Fruit fly (Drosophila melanogaster) whole organism, embryonic: ENCODE measurements around the gene MRG15.

Source experiments
- Abd-B ChIP-seq: fragments of 200-800 bp; sonication (Bioruptor generic); optimal IDR thresholded peaks from 2 replicates; lab custom pipeline; 2018; ENCODE audit warnings: missing biosample characterization, mild to moderate bottlenecking, missing genetic modification characterization, moderate library complexity
- CG11504 ChIP-seq: fragments of 200-800 bp; sonication (Bioruptor generic); optimal IDR thresholded peaks from 3 replicates; lab custom pipeline; 2019; ENCODE audit warnings: missing biosample characterization, mild to moderate bottlenecking, missing genetic modification characterization, moderate library complexity
- CG12744 ChIP-seq: fragments of 200-800 bp; sonication (Bioruptor generic); optimal IDR thresholded peaks from 2 replicates; lab custom pipeline; 2016; ENCODE audit warnings: missing biosample characterization, missing genetic modification characterization
- CG12769 ChIP-seq: fragments of 200-800 bp; sonication (Bioruptor generic); optimal IDR thresholded peaks from 2 replicates; lab custom pipeline; 2019; ENCODE audit warnings: missing biosample characterization, mild to moderate bottlenecking, missing genetic modification characterization, moderate library complexity
- CG14441 ChIP-seq: fragments of 200-800 bp; sonication (Bioruptor generic); IDR thresholded peaks from 2 replicates; pipeline ENCODE4 v1.3.6; 2022; ENCODE audit warnings: missing biosample characterization, missing genetic modification characterization
- CG14710 ChIP-seq: fragments of 200-800 bp; sonication (Bioruptor generic); optimal IDR thresholded peaks from 3 replicates; lab custom pipeline; 2019; ENCODE audit warnings: missing biosample characterization, mild to moderate bottlenecking, missing genetic modification characterization, moderate library complexity
- CG1647 ChIP-seq: fragments of 200-800 bp; sonication (Bioruptor generic); optimal IDR thresholded peaks from 3 replicates; lab custom pipeline; 2016; ENCODE audit warnings: missing biosample characterization, missing genetic modification characterization
- CG16863 ChIP-seq: fragments of 200-800 bp; sonication (Bioruptor generic); optimal IDR thresholded peaks from 3 replicates; lab custom pipeline; 2016; ENCODE audit warnings: missing biosample characterization, missing genetic modification characterization
- CG17359 ChIP-seq: fragments of 200-800 bp; sonication (Bioruptor generic); optimal IDR thresholded peaks from 3 replicates; lab custom pipeline; 2018; ENCODE audit warnings: missing biosample characterization, mild to moderate bottlenecking, missing genetic modification characterization, moderate library complexity
- CG17361 ChIP-seq: fragments of 200-800 bp; sonication (Bioruptor generic); IDR thresholded peaks from 3 replicates; pipeline ENCODE4 v1.3.6; 2022; ENCODE audit warnings: missing biosample characterization, missing genetic modification characterization
- CG18476 ChIP-seq: fragments of 200-800 bp; sonication (Bioruptor generic); optimal IDR thresholded peaks from 2 replicates; lab custom pipeline; 2016; ENCODE audit warnings: missing biosample characterization, mild to moderate bottlenecking, missing genetic modification characterization
- CG2116 ChIP-seq: fragments of 200-800 bp; sonication (Bioruptor generic); optimal IDR thresholded peaks from 3 replicates; lab custom pipeline; 2018; ENCODE audit warnings: missing biosample characterization, mild to moderate bottlenecking, missing genetic modification characterization
- CG2678 ChIP-seq: fragments of 200-800 bp; sonication (Bioruptor generic); optimal IDR thresholded peaks from 3 replicates; lab custom pipeline; 2019; ENCODE audit warnings: missing biosample characterization, mild to moderate bottlenecking, missing genetic modification characterization, moderate library complexity
- CG31388 ChIP-seq: fragments of 200-800 bp; sonication (Bioruptor generic); optimal IDR thresholded peaks from 2 replicates; lab custom pipeline; 2016; ENCODE audit warnings: missing biosample characterization, missing genetic modification characterization
- CG3281 ChIP-seq: fragments of 200-800 bp; sonication (Bioruptor generic); optimal IDR thresholded peaks from 3 replicates; lab custom pipeline; 2017; ENCODE audit warnings: missing biosample characterization, mild to moderate bottlenecking, missing genetic modification characterization
- CG3838 ChIP-seq: fragments of 200-800 bp; sonication (Bioruptor generic); optimal IDR thresholded peaks from 3 replicates; lab custom pipeline; 2016; ENCODE audit warnings: missing biosample characterization, missing genetic modification characterization
- CG4328 ChIP-seq: fragments of 200-800 bp; sonication (Bioruptor generic); optimal IDR thresholded peaks from 3 replicates; lab custom pipeline; 2017; ENCODE audit warnings: missing biosample characterization, missing genetic modification reagents, missing genetic modification characterization
- CG4820 ChIP-seq: fragments of 200-800 bp; sonication (Bioruptor generic); optimal IDR thresholded peaks from 3 replicates; lab custom pipeline; 2016; ENCODE audit warnings: missing biosample characterization, missing genetic modification characterization
- CG6689 ChIP-seq: fragments of 200-800 bp; sonication (Bioruptor generic); IDR thresholded peaks from 2 replicates; pipeline ENCODE4 v1.3.6; 2022; ENCODE audit warnings: missing biosample characterization, missing genetic modification characterization
- CG7271 ChIP-seq: fragments of 200-800 bp; sonication (Bioruptor generic); optimal IDR thresholded peaks from 2 replicates; lab custom pipeline; 2018; ENCODE audit warnings: missing biosample characterization, mild to moderate bottlenecking, missing genetic modification characterization, moderate library complexity
- CG7963 ChIP-seq: fragments of 200-800 bp; sonication (Bioruptor generic); IDR thresholded peaks from 3 replicates; pipeline ENCODE4 v1.3.6; 2022; ENCODE audit warnings: missing biosample characterization, missing genetic modification characterization; ENCODE audit not compliant: partially characterized antibody
- CG8944 ChIP-seq: fragments of 200-800 bp; sonication (Bioruptor generic); optimal IDR thresholded peaks from 3 replicates; lab custom pipeline; 2016; ENCODE audit warnings: missing biosample characterization, missing genetic modification characterization
- Dek ChIP-seq: fragments of 200-800 bp; sonication (Bioruptor generic); optimal IDR thresholded peaks from 3 replicates; lab custom pipeline; 2019; ENCODE audit warnings: missing biosample characterization, mild to moderate bottlenecking, missing genetic modification characterization, moderate library complexity
- Dref ChIP-seq: fragments of 200-800 bp; sonication (Bioruptor generic); IDR thresholded peaks from 2 replicates; pipeline ENCODE4 v1.3.6; 2022; ENCODE audit warnings: missing biosample characterization, missing genetic modification characterization
- Ets97D ChIP-seq: fragments of 200-800 bp; sonication (Bioruptor generic); optimal IDR thresholded peaks from 3 replicates; lab custom pipeline; 2016; ENCODE audit warnings: missing biosample characterization, missing genetic modification characterization
- HLH3B ChIP-seq: fragments of 200-800 bp; sonication (Bioruptor generic); IDR thresholded peaks from 2 replicates; pipeline ENCODE4 v1.3.6; 2022; ENCODE audit warnings: missing biosample characterization, missing genetic modification characterization
- HLH4C ChIP-seq: fragments of 200-800 bp; sonication (Bioruptor generic); IDR thresholded peaks from 3 replicates; pipeline ENCODE4 v1.3.6; 2022; ENCODE audit warnings: missing biosample characterization, missing genetic modification characterization; ENCODE audit not compliant: partially characterized antibody
- Hand ChIP-seq: fragments of 200-800 bp; sonication (Bioruptor generic); optimal IDR thresholded peaks from 2 replicates; lab custom pipeline; 2017; ENCODE audit warnings: mild to moderate bottlenecking, missing biosample characterization, missing genetic modification reagents, missing genetic modification characterization
- MBD-R2 ChIP-seq: fragments of 200-800 bp; sonication (Bioruptor generic); IDR thresholded peaks from 2 replicates; pipeline ENCODE4 v1.3.6; 2022; ENCODE audit warnings: missing biosample characterization, missing genetic modification characterization
- Mad ChIP-seq: fragments of 200-800 bp; sonication (Bioruptor generic); optimal IDR thresholded peaks from 2 replicates; lab custom pipeline; 2016; ENCODE audit warnings: missing biosample characterization, missing genetic modification characterization
- Mes4 ChIP-seq: fragments of 200-800 bp; sonication (Bioruptor generic); optimal IDR thresholded peaks from 2 replicates; lab custom pipeline; 2016; ENCODE audit warnings: missing biosample characterization, missing genetic modification characterization
- ap ChIP-seq: fragments of 200-800 bp; sonication (Bioruptor generic); IDR thresholded peaks from 2 replicates; pipeline ENCODE4 v1.3.6; 2022; ENCODE audit warnings: missing biosample characterization, missing genetic modification characterization
- crol ChIP-seq: fragments of 200-800 bp; sonication (Bioruptor generic); IDR thresholded peaks from 2 replicates; pipeline ENCODE4 v1.3.6; 2022; ENCODE audit warnings: missing biosample characterization, missing genetic modification characterization
- en ChIP-seq: fragments of 200-800 bp; sonication (Bioruptor generic); optimal IDR thresholded peaks from 2 replicates; lab custom pipeline; 2016; ENCODE audit warnings: missing biosample characterization, missing genetic modification characterization
- esg ChIP-seq: fragments of 200-800 bp; sonication (Bioruptor generic); conservative IDR thresholded peaks from 2 replicates; pipeline ENCODE4 v1.3.6; 2022; ENCODE audit warnings: missing biosample characterization, missing genetic modification characterization
- ftz-f1 ChIP-seq: fragments of 200-800 bp; sonication (Bioruptor generic); optimal IDR thresholded peaks from 2 replicates; lab custom pipeline; 2016; ENCODE audit warnings: missing biosample characterization, missing genetic modification characterization
- gsb-n ChIP-seq: fragments of 200-800 bp; sonication (Bioruptor generic); optimal IDR thresholded peaks from 3 replicates; lab custom pipeline; 2018; ENCODE audit warnings: missing biosample characterization, mild to moderate bottlenecking, missing genetic modification characterization
- insv ChIP-seq, 2 experiments: fragments of 200-800 bp; sonication (Bioruptor generic); optimal IDR thresholded peaks; 3 replicates each; lab custom pipeline; 2016 to 2018; ENCODE audit warnings: missing biosample characterization in 2 of 2, missing genetic modification characterization in 2 of 2
- jing ChIP-seq: fragments of 200-800 bp; sonication (Bioruptor generic); optimal IDR thresholded peaks from 2 replicates; lab custom pipeline; 2018; ENCODE audit warnings: missing biosample characterization, mild to moderate bottlenecking, missing genetic modification characterization
- kah ChIP-seq: fragments of 200-800 bp; sonication (Bioruptor generic); optimal IDR thresholded peaks from 2 replicates; lab custom pipeline; 2018; ENCODE audit warnings: missing biosample characterization, mild to moderate bottlenecking, missing genetic modification characterization
- otp ChIP-seq: fragments of 200-800 bp; sonication (Bioruptor generic); IDR thresholded peaks from 3 replicates; pipeline ENCODE4, ENCODE4 v1.3.6; 2022; ENCODE audit warnings: missing biosample characterization, missing genetic modification characterization
- prd ChIP-seq, 3 experiments: fragments of >200 bp in 2 of 3; fragments of 200-800 bp in 1 of 3; sonication (Bioruptor generic) in 1 of 3; optimal IDR thresholded peaks in 2 of 3; IDR thresholded peaks in 1 of 3; 2 replicates in 2 of 3; 3 replicates in 1 of 3; pipeline versions ENCODE4 v1.3.6 to Lab custom; 2017 to 2022; ENCODE audit warnings: missing biosample characterization in 1 of 3, missing genetic modification characterization in 1 of 3
- row ChIP-seq: fragments of 200-800 bp; sonication (Bioruptor generic); IDR thresholded peaks from 3 replicates; pipeline ENCODE4 v1.3.6; 2022; ENCODE audit warnings: missing biosample characterization, missing genetic modification characterization
- sc ChIP-seq, 3 experiments: fragments of >200 bp in 2 of 3; fragments of 200-800 bp in 1 of 3; sonication (Bioruptor generic) in 1 of 3; optimal IDR thresholded peaks; 2 replicates in 2 of 3; 3 replicates in 1 of 3; lab custom pipeline; 2017; ENCODE audit warnings: mild to moderate bottlenecking in 1 of 3, missing biosample characterization in 1 of 3, missing genetic modification characterization in 1 of 3, missing genetic modification reagents in 1 of 3
- scrt ChIP-seq: fragments of 200-800 bp; sonication (Bioruptor generic); optimal IDR thresholded peaks from 2 replicates; lab custom pipeline; 2018; ENCODE audit warnings: missing biosample characterization, mild to moderate bottlenecking, missing genetic modification characterization, moderate library complexity
- sisA ChIP-seq: fragments of 200-800 bp; sonication (Bioruptor generic); IDR thresholded peaks from 2 replicates; pipeline ENCODE4 v1.3.6; 2022; ENCODE audit warnings: missing biosample characterization, missing genetic modification characterization
- tin ChIP-seq: fragments of 200-800 bp; sonication (Bioruptor generic); optimal IDR thresholded peaks from 3 replicates; lab custom pipeline; 2016; ENCODE audit warnings: missing biosample characterization, missing genetic modification characterization
- usp ChIP-seq: fragments of >200 bp; optimal IDR thresholded peaks from 2 replicates; lab custom pipeline; 2017; ENCODE audit warnings: missing biosample characterization, missing genetic modification characterization
- zen2 ChIP-seq: fragments of 200-800 bp; sonication (Bioruptor generic); IDR thresholded peaks from 3 replicates; pipeline ENCODE4 v1.3.6; 2022; ENCODE audit warnings: missing biosample characterization, missing genetic modification characterization; ENCODE audit not compliant: partially characterized antibody

Gene MRG15

dm6 chr3R:15280619-15281334 lies 2.9 kb upstream of the MRG15 start (continued):
- TF ChIP-seq Dek (tag; lab: Kevin White, UChicago) (peak; percentile 20), CG4328 (GFP tag; lab: Kevin White, UChicago) (peak; percentile 59), CG11504 (tag; lab: Kevin White, UChicago) (peak; percentile 81), crol (no peak), CG16863 (GFP tag; lab: Kevin White, UChicago) (no peak), Ets97D (GFP tag; lab: Kevin White, UChicago) (no peak), CG18476 (GFP tag; lab: Kevin White, UChicago) (peak; percentile 42), esg (no peak), kah (GFP tag; lab: Kevin White, UChicago) (no peak), row (peak; percentile 69), CG3838 (GFP tag; lab: Kevin White, UChicago) (peak; percentile 5), CG3281 (GFP tag; lab: Kevin White, UChicago) (peak; percentile 64), CG12769 (tag; lab: Kevin White, UChicago) (no peak), CG7963 (no peak), en (GFP tag; lab: Kevin White, UChicago) (no peak), CG2678 (peak; percentile 87), zen2 (GFP tag; lab: Robert Waterston, UW) (no peak), CG12744 (no peak), sc (optimal IDR thresholded peaks at IDR 0.05; lab: Kevin White, UChicago) (no peak), sc (GFP tag; optimal IDR thresholded peaks at IDR 0.05; lab: Kevin White, UChicago) (peak; percentile 78), CG31388 (GFP tag; lab: Kevin White, UChicago) (no peak), Hand (GFP tag; lab: Kevin White, UChicago) (no peak), CG7271 (tag; lab: Kevin White, UChicago) (peak; percentile 16), CG4820 (GFP tag; lab: Kevin White, UChicago) (peak; percentile 75), MBD-R2 (GFP tag; lab: Robert Waterston, UW) (no peak), gsb-n (tag; lab: Kevin White, UChicago) (peak; percentile 74), otp (no peak), usp (GFP tag; lab: Kevin White, UChicago) (no peak), HLH3B (GFP tag; lab: Robert Waterston, UW) (peak; percentile 38), ap (GFP tag; lab: Robert Waterston, UW) (no peak), jing (GFP tag; lab: Kevin White, UChicago) (no peak), CG14710 (tag; lab: Kevin White, UChicago) (peak; percentile 83), ftz-f1 (no peak), prd (optimal IDR thresholded peaks at IDR 0.05; lab: Kevin White, UChicago) (no peak), prd (GFP tag; IDR thresholded peaks at IDR 0.05; lab: Robert Waterston, UW) (peak; percentile 61; the same call in 2 of the 3 replicates), Dref (GFP tag; lab: Robert Waterston, UW) (no peak), CG17361 (peak; percentile 95), tin (GFP tag; lab: Kevin White, UChicago) (peak; percentile 71), CG8944 (GFP tag; lab: Kevin White, UChicago) (no peak), CG2116 (GFP tag; lab: Kevin White, UChicago) (peak; percentile 36), Abd-B (GFP tag; lab: Kevin White, UChicago) (peak; percentile 65), CG17359 (peak; percentile 48), CG1647 (no peak), CG6689 (GFP tag; lab: Robert Waterston, UW) (peak; percentile 41; the same call in 1 of the 2 replicates), CG14441 (GFP tag; lab: Robert Waterston, UW) (no peak), HLH4C (no peak), scrt (GFP tag; lab: Kevin White, UChicago) (peak; percentile 47), insv (GFP tag; optimal IDR thresholded peaks at IDR 0.05; lab: Kevin White, UChicago) (no peak), Mad (GFP tag; lab: Kevin White, UChicago) (peak; percentile 32), sisA (GFP tag; lab: Robert Waterston, UW) (peak; percentile 37; the same call in 1 of the 2 replicates), Mes4 (peak; percentile 30)
